Worm (Caenorhabditis elegans) whole organism, midembryonic: ENCODE measurements around the gene nfu-1.

ENCODE experiments used
- klf-2 ChIP-seq: fragments of 200-800 bp; sonication (Bioruptor generic); conservative IDR thresholded peaks from 2 replicates; pipeline ENCODE4 v1.3.6; 2022; ENCODE audit warnings: missing genetic modification reagents, missing genetic modification characterization, missing compliant biosample characterization
- med-1 ChIP-seq: sonication (generic microtip); optimal IDR thresholded peaks from 2 replicates; lab custom pipeline; 2017; ENCODE audit warnings: missing genetic modification characterization, mild to moderate bottlenecking, missing compliant biosample characterization, antibody characterized with exemption, missing genetic modification reagents; ENCODE audit not compliant: insufficient read depth

DNA sequence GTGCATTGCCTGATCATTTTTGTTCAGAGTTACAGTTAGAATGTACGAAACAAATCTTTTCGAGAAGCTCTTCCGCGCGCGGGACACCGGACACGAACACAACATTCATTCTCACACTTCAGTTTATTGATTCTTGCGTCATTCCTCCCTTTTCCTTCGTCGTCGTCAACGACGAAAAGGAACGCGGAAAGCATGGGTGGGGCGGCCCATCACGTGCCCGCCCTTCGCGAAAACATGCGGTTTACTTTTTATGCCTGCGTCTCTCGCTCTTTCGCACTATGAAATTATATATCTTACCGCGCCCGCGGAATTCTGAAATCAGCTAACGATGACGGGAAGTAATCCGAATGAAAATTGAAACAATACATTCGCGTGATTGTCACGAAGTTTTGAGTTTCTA, 6.6 kb upstream of the nfu-1 start:
- TF ChIP-seq med-1 (GFP tag; lab: Kevin White, UChicago) (no peak), klf-2 (no peak)
